Fruit fly (Drosophila melanogaster) whole organism, embryonic: ENCODE data around the gene Gclm.

ENCODE experiments used
- Aef1 ChIP-seq: fragments of 200-800 bp; sonication (Bioruptor generic); IDR thresholded peaks from 3 replicates; pipeline ENCODE4 v1.3.6; 2022; ENCODE audit warnings: missing biosample characterization, missing genetic modification characterization
- Atf6 ChIP-seq: fragments of 200-800 bp; sonication (Bioruptor generic); IDR thresholded peaks from 2 replicates; pipeline ENCODE4 v1.3.6; 2022; ENCODE audit warnings: missing biosample characterization, missing genetic modification characterization
- Blimp-1 ChIP-seq: fragments of 200-800 bp; sonication (Bioruptor generic); optimal IDR thresholded peaks from 3 replicates; lab custom pipeline; 2018; ENCODE audit warnings: missing biosample characterization, missing genetic modification characterization, mild to moderate bottlenecking, moderate library complexity, missing genetic modification reagents
- CG1024 ChIP-seq: fragments of 200-800 bp; sonication (Bioruptor generic); IDR thresholded peaks from 2 replicates; pipeline ENCODE4 v1.3.6; 2022; ENCODE audit warnings: missing biosample characterization, missing genetic modification characterization
- CG10267 ChIP-seq: fragments of 200-800 bp; sonication (Bioruptor generic); optimal IDR thresholded peaks from 2 replicates; lab custom pipeline; 2018; ENCODE audit warnings: missing biosample characterization, mild to moderate bottlenecking, missing genetic modification characterization, moderate library complexity
- CG10431 ChIP-seq: fragments of 200-800 bp; sonication (Bioruptor generic); optimal IDR thresholded peaks from 3 replicates; lab custom pipeline; 2018; ENCODE audit warnings: missing biosample characterization, mild to moderate bottlenecking, missing genetic modification characterization
- CG11504 ChIP-seq: fragments of 200-800 bp; sonication (Bioruptor generic); optimal IDR thresholded peaks from 3 replicates; lab custom pipeline; 2019; ENCODE audit warnings: missing biosample characterization, mild to moderate bottlenecking, missing genetic modification characterization, moderate library complexity
- CG12942 ChIP-seq: fragments of 200-800 bp; sonication (Bioruptor generic); optimal IDR thresholded peaks from 3 replicates; lab custom pipeline; 2016; ENCODE audit warnings: missing biosample characterization, missing genetic modification characterization
- CG15601 ChIP-seq: fragments of 200-800 bp; sonication (Bioruptor generic); optimal IDR thresholded peaks from 3 replicates; lab custom pipeline; 2019; ENCODE audit warnings: missing biosample characterization, mild to moderate bottlenecking, missing genetic modification characterization, moderate library complexity
- CG17829 ChIP-seq: fragments of 200-800 bp; optimal IDR thresholded peaks from 2 replicates; lab custom pipeline; 2019; ENCODE audit warnings: missing biosample characterization, mild to moderate bottlenecking, missing genetic modification characterization, moderate library complexity
- CG1792 ChIP-seq: fragments of 200-800 bp; sonication (Bioruptor generic); optimal IDR thresholded peaks from 2 replicates; lab custom pipeline; 2016; ENCODE audit warnings: missing biosample characterization, missing genetic modification characterization
- CG18476 ChIP-seq: fragments of 200-800 bp; sonication (Bioruptor generic); optimal IDR thresholded peaks from 2 replicates; lab custom pipeline; 2016; ENCODE audit warnings: missing biosample characterization, mild to moderate bottlenecking, missing genetic modification characterization
- CG18599 ChIP-seq: fragments of 200-800 bp; sonication (Bioruptor generic); optimal IDR thresholded peaks from 3 replicates; lab custom pipeline; 2017; ENCODE audit warnings: missing biosample characterization, missing genetic modification characterization, mild to moderate bottlenecking, moderate library complexity, missing genetic modification reagents
- CG2116 ChIP-seq: fragments of 200-800 bp; sonication (Bioruptor generic); optimal IDR thresholded peaks from 3 replicates; lab custom pipeline; 2018; ENCODE audit warnings: missing biosample characterization, mild to moderate bottlenecking, missing genetic modification characterization
- CG2202 ChIP-seq: fragments of 200-800 bp; sonication (Bioruptor generic); optimal IDR thresholded peaks from 2 replicates; lab custom pipeline; 2018; ENCODE audit warnings: missing biosample characterization, mild to moderate bottlenecking, missing genetic modification characterization
- CG31441 ChIP-seq: fragments of 200-800 bp; sonication (Bioruptor generic); IDR thresholded peaks from 2 replicates; pipeline ENCODE4 v1.3.6; 2022; ENCODE audit warnings: missing biosample characterization, missing genetic modification characterization
- CG32767 ChIP-seq: fragments of 200-800 bp; sonication (Bioruptor generic); IDR thresholded peaks from 2 replicates; pipeline ENCODE4 v1.3.6; 2022; ENCODE audit warnings: missing biosample characterization, missing genetic modification characterization
- CG32772 ChIP-seq: fragments of 200-800 bp; sonication (Bioruptor generic); IDR thresholded peaks from 2 replicates; pipeline ENCODE4 v1.3.6; 2022; ENCODE audit warnings: missing biosample characterization, missing genetic modification characterization
- CG3281 ChIP-seq: fragments of 200-800 bp; sonication (Bioruptor generic); optimal IDR thresholded peaks from 3 replicates; lab custom pipeline; 2017; ENCODE audit warnings: missing biosample characterization, mild to moderate bottlenecking, missing genetic modification characterization
- CG4424 ChIP-seq: fragments of 200-800 bp; sonication (Bioruptor generic); optimal IDR thresholded peaks from 3 replicates; lab custom pipeline; 2016; ENCODE audit warnings: missing biosample characterization, missing genetic modification characterization
- CG6175 ChIP-seq: fragments of 200-800 bp; sonication (Bioruptor generic); IDR thresholded peaks from 3 replicates; pipeline ENCODE4 v1.3.6; 2022; ENCODE audit warnings: missing biosample characterization, missing genetic modification characterization
- CG7786 ChIP-seq: fragments of 200-800 bp; sonication (Bioruptor generic); optimal IDR thresholded peaks from 2 replicates; lab custom pipeline; 2016; ENCODE audit warnings: missing biosample characterization, missing genetic modification characterization
- Dll ChIP-seq: fragments of 200-800 bp; sonication (Bioruptor generic); IDR thresholded peaks from 4 replicates; pipeline ENCODE4 v1.3.6; 2022; ENCODE audit warnings: missing biosample characterization, missing genetic modification characterization; ENCODE audit not compliant: partially characterized antibody
- Doc3 ChIP-seq: fragments of 200-800 bp; sonication (Bioruptor generic); IDR thresholded peaks from 3 replicates; pipeline ENCODE4 v1.3.6; 2022; ENCODE audit warnings: missing biosample characterization, missing genetic modification characterization; ENCODE audit not compliant: partially characterized antibody
- Dref ChIP-seq: fragments of 200-800 bp; sonication (Bioruptor generic); IDR thresholded peaks from 2 replicates; pipeline ENCODE4 v1.3.6; 2022; ENCODE audit warnings: missing biosample characterization, missing genetic modification characterization
- HLH54F ChIP-seq: fragments of 200-800 bp; sonication (Bioruptor generic); optimal IDR thresholded peaks from 3 replicates; lab custom pipeline; 2016; ENCODE audit warnings: missing biosample characterization, missing genetic modification characterization
- Hey ChIP-seq: fragments of 200-800 bp; sonication (Bioruptor generic); optimal IDR thresholded peaks from 3 replicates; lab custom pipeline; 2018; ENCODE audit warnings: missing biosample characterization, mild to moderate bottlenecking, missing genetic modification characterization
- Hr3 ChIP-seq: fragments of 200-800 bp; sonication (Bioruptor generic); optimal IDR thresholded peaks from 3 replicates; lab custom pipeline; 2016; ENCODE audit warnings: missing biosample characterization, missing genetic modification characterization
- MESR4 ChIP-seq: fragments of 200-800 bp; sonication (Bioruptor generic); optimal IDR thresholded peaks from 2 replicates; lab custom pipeline; 2018; ENCODE audit warnings: missing biosample characterization, mild to moderate bottlenecking, missing genetic modification characterization, moderate library complexity
- Meics ChIP-seq: fragments of 200-800 bp; sonication (Bioruptor generic); optimal IDR thresholded peaks from 2 replicates; lab custom pipeline; 2017; ENCODE audit warnings: missing biosample characterization, mild to moderate bottlenecking, missing genetic modification characterization
- Neu2 ChIP-seq: fragments of 200-800 bp; sonication (Bioruptor generic); optimal IDR thresholded peaks from 3 replicates; lab custom pipeline; 2016; ENCODE audit warnings: missing biosample characterization, missing genetic modification characterization, borderline replicate concordance
- Nf-YC ChIP-seq: fragments of 200-800 bp; optimal IDR thresholded peaks from 3 replicates; lab custom pipeline; 2019; ENCODE audit warnings: missing biosample characterization, mild to moderate bottlenecking, missing genetic modification characterization, moderate library complexity
- Vsx1 ChIP-seq: fragments of 200-800 bp; sonication (Bioruptor generic); optimal IDR thresholded peaks from 2 replicates; lab custom pipeline; 2017; ENCODE audit warnings: missing biosample characterization, mild to moderate bottlenecking, missing genetic modification characterization, missing genetic modification reagents
- Xrp1 ChIP-seq: fragments of 200-800 bp; sonication (Bioruptor generic); IDR thresholded peaks from 2 replicates; pipeline ENCODE4 v1.3.6; 2022; ENCODE audit warnings: missing biosample characterization, missing genetic modification characterization
- ash1 ChIP-seq: fragments of 200-800 bp; sonication (Bioruptor generic); optimal IDR thresholded peaks from 2 replicates; lab custom pipeline; 2018; ENCODE audit warnings: missing biosample characterization, mild to moderate bottlenecking, missing genetic modification characterization
- bcd ChIP-seq: fragments of 200-800 bp; sonication (Bioruptor generic); optimal IDR thresholded peaks from 2 replicates; lab custom pipeline; 2017; ENCODE audit warnings: missing biosample characterization, mild to moderate bottlenecking, missing genetic modification characterization
- cas ChIP-seq: fragments of 200-800 bp; sonication (Bioruptor generic); IDR thresholded peaks from 2 replicates; pipeline ENCODE4 v1.3.6; 2022; ENCODE audit warnings: missing biosample characterization, missing genetic modification characterization
- chn ChIP-seq: fragments of 200-800 bp; sonication (Bioruptor generic); optimal IDR thresholded peaks from 2 replicates; lab custom pipeline; 2016; ENCODE audit warnings: missing biosample characterization, missing genetic modification characterization
- croc ChIP-seq: fragments of 200-800 bp; sonication (Bioruptor generic); conservative IDR thresholded peaks from 3 replicates; pipeline ENCODE4 v1.3.6; 2022; ENCODE audit warnings: missing biosample characterization, missing genetic modification characterization
- dpn ChIP-seq, 2 experiments: fragments of 200-800 bp; sonication (Bioruptor generic); optimal IDR thresholded peaks; 3 replicates each; lab custom pipeline; 2016; ENCODE audit warnings: missing biosample characterization in 2 of 2, missing genetic modification characterization in 2 of 2
- dysf ChIP-seq: fragments of 200-800 bp; sonication (Bioruptor generic); IDR thresholded peaks from 3 replicates; pipeline ENCODE4 v1.3.6; 2022; ENCODE audit warnings: missing biosample characterization, missing genetic modification characterization
- ewg ChIP-seq: fragments of 200-800 bp; sonication (Bioruptor generic); optimal IDR thresholded peaks from 3 replicates; lab custom pipeline; 2017; ENCODE audit warnings: mild to moderate bottlenecking, missing biosample characterization, missing genetic modification reagents, missing genetic modification characterization
- kah ChIP-seq: fragments of 200-800 bp; sonication (Bioruptor generic); optimal IDR thresholded peaks from 2 replicates; lab custom pipeline; 2018; ENCODE audit warnings: missing biosample characterization, mild to moderate bottlenecking, missing genetic modification characterization
- lov ChIP-seq, 2 experiments: fragments of 200-800 bp in 1 of 2; fragments of >200 bp in 1 of 2; sonication (Bioruptor generic) in 1 of 2; IDR thresholded peaks in 1 of 2; optimal IDR thresholded peaks in 1 of 2; 2 replicates in 1 of 2; 3 replicates in 1 of 2; pipeline versions ENCODE4 v1.3.6 to Lab custom; 2017 to 2022; ENCODE audit warnings: missing biosample characterization in 1 of 2, missing genetic modification characterization in 1 of 2
- pan ChIP-seq, 4 experiments: fragments of >200 bp in 3 of 4; fragments of 200-800 bp in 1 of 4; sonication (Bioruptor generic) in 1 of 4; optimal IDR thresholded peaks in 3 of 4; IDR thresholded peaks in 1 of 4; 2 replicates each; pipeline versions ENCODE4 v1.3.6 to Lab custom; 2017 to 2022; ENCODE audit warnings: missing biosample characterization in 2 of 4, missing genetic modification characterization in 2 of 4, mixed read lengths in 1 of 4
- pnt ChIP-seq: fragments of 200-800 bp; sonication (Bioruptor generic); optimal IDR thresholded peaks from 3 replicates; lab custom pipeline; 2016; ENCODE audit warnings: missing biosample characterization, missing genetic modification characterization
- sc ChIP-seq, 3 experiments: fragments of >200 bp in 2 of 3; fragments of 200-800 bp in 1 of 3; sonication (Bioruptor generic) in 1 of 3; optimal IDR thresholded peaks; 2 replicates in 2 of 3; 3 replicates in 1 of 3; lab custom pipeline; 2017; ENCODE audit warnings: mild to moderate bottlenecking in 1 of 3, missing biosample characterization in 1 of 3, missing genetic modification characterization in 1 of 3, missing genetic modification reagents in 1 of 3
- seq ChIP-seq: fragments of 200-800 bp; sonication (Bioruptor generic); IDR thresholded peaks from 2 replicates; pipeline ENCODE4 v1.3.6; 2022; ENCODE audit warnings: missing biosample characterization, missing genetic modification characterization
- sisA ChIP-seq: fragments of 200-800 bp; sonication (Bioruptor generic); IDR thresholded peaks from 2 replicates; pipeline ENCODE4 v1.3.6; 2022; ENCODE audit warnings: missing biosample characterization, missing genetic modification characterization

Gene Gclm

DNA sequence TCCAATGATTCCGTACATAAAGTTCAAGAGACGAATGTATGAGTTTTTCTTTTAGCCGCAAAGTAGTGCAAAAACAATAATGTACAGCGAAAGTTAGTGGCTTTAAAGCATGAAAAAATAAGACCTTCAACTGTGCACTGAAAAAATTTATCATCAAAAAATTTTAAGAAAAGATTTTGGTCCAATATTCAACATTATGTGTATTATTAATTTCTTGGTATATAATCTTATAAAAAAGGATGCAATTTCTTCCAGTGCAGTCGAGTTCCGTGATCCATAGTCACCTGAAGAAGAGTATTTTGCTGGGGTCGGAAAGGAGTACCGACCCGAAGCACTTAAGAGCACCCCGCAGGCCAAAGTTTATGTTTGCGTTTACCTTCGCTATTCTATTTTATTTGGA is 17.7 kb downstream of the Gclm start (continued):
- TF ChIP-seq CG1024 (0 out of 2 replicates have a peak, but pooled peaks have one; percentile 31), ewg (no peak), Hr3 (peak; percentile 31), CG32772 (GFP tag; lab: Robert Waterston, UW) (no peak), CG15601 (tag; lab: Kevin White, UChicago) (no peak), bcd (GFP tag; lab: Kevin White, UChicago) (no peak), CG2202 (tag; lab: Kevin White, UChicago) (no peak), cas (no peak), kah (GFP tag; lab: Kevin White, UChicago) (no peak), CG18476 (GFP tag; lab: Kevin White, UChicago) (no peak), HLH54F (no peak), CG3281 (GFP tag; lab: Kevin White, UChicago) (no peak), CG11504 (tag; lab: Kevin White, UChicago) (peak; percentile 32), Aef1 (GFP tag; lab: Robert Waterston, UW) (peak; percentile 38; the same call in 2 of the 3 replicates), CG1792 (GFP tag; lab: Kevin White, UChicago) (no peak), Neu2 (GFP tag; lab: Kevin White, UChicago) (no peak), pan (optimal IDR thresholded peaks at IDR 0.05; lab: Kevin White, UChicago) (no peak), pan (GFP tag; optimal IDR thresholded peaks at IDR 0.05 in 1 of 2, IDR thresholded peaks at IDR 0.05 in 1 of 2) (peak in 1 of 2 experiments; percentile 35), Doc3 (GFP tag; lab: Robert Waterston, UW) (no peak), Blimp-1 (GFP tag; lab: Kevin White, UChicago) (no peak), MESR4 (GFP tag; lab: Kevin White, UChicago) (no peak), CG10431 (GFP tag; lab: Kevin White, UChicago) (no peak), Dll (GFP tag; lab: Robert Waterston, UW) (no peak), seq (GFP tag; lab: Robert Waterston, UW) (no peak), pnt (GFP tag; lab: Kevin White, UChicago) (no peak), sc (optimal IDR thresholded peaks at IDR 0.05; lab: Kevin White, UChicago) (no peak), sc (GFP tag; optimal IDR thresholded peaks at IDR 0.05; lab: Kevin White, UChicago) (peak; percentile 13), Meics (no peak), ash1 (GFP tag; lab: Kevin White, UChicago) (no peak), CG2116 (GFP tag; lab: Kevin White, UChicago) (no peak), dpn (GFP tag; optimal IDR thresholded peaks at IDR 0.05; lab: Kevin White, UChicago) (peak in 1 of 2 experiments; percentile 28), CG32767 (GFP tag; lab: Robert Waterston, UW) (0 out of 2 replicates have a peak, but pooled peaks have one; percentile 48), Vsx1 (no peak), Hey (tag; lab: Kevin White, UChicago) (no peak), CG7786 (GFP tag; lab: Kevin White, UChicago) (no peak), CG6175 (GFP tag; lab: Robert Waterston, UW) (no peak), croc (GFP tag; lab: Robert Waterston, UW) (no peak), CG31441 (GFP tag; lab: Robert Waterston, UW) (no peak), CG12942 (GFP tag; lab: Kevin White, UChicago) (no peak), Atf6 (GFP tag; lab: Robert Waterston, UW) (peak; percentile 59), Dref (GFP tag; lab: Robert Waterston, UW) (no peak), CG17829 (no peak), Nf-YC (tag; lab: Kevin White, UChicago) (no peak), CG18599 (GFP tag; lab: Kevin White, UChicago) (no peak), Xrp1 (GFP tag; lab: Robert Waterston, UW) (peak; percentile 18; the same call in 1 of the 2 replicates), dysf (GFP tag; lab: Robert Waterston, UW) (peak; percentile 33; the same call in 2 of the 3 replicates), CG10267 (tag; lab: Kevin White, UChicago) (no peak), sisA (GFP tag; lab: Robert Waterston, UW) (peak; percentile 55), CG4424 (no peak), lov (optimal IDR thresholded peaks at IDR 0.05; lab: Kevin White, UChicago) (no peak), lov (GFP tag; IDR thresholded peaks at IDR 0.05; lab: Robert Waterston, UW) (no peak), chn (GFP tag; lab: Kevin White, UChicago) (no peak)
